Worm (Caenorhabditis elegans) whole organism, late embryonic: ENCODE data around the gene fbxa-199.

ENCODE experiments used
- Y22D7AL.16 ChIP-seq: sonication (generic microtip); optimal IDR thresholded peaks from 2 replicates; lab custom pipeline; 2016; ENCODE audit warnings: missing genetic modification characterization, missing compliant biosample characterization
- ama-1 ChIP-seq: fragments of 150-350 bp; optimal IDR thresholded peaks from 2 replicates; lab custom pipeline; 2014
- ceh-18 ChIP-seq: sonication (generic microtip); optimal IDR thresholded peaks from 2 replicates; lab custom pipeline; 2016; ENCODE audit warnings: missing genetic modification characterization, missing compliant biosample characterization
- ceh-9 ChIP-seq: sonication (generic microtip); optimal IDR thresholded peaks from 2 replicates; lab custom pipeline; 2016; ENCODE audit warnings: mild to moderate bottlenecking, missing genetic modification characterization, inconsistent platforms, missing compliant biosample characterization
- che-1 ChIP-seq: sonication (generic microtip); optimal IDR thresholded peaks from 2 replicates; lab custom pipeline; 2016; ENCODE audit warnings: mild to moderate bottlenecking, missing genetic modification characterization, missing compliant biosample characterization
- dve-1 ChIP-seq: sonication (generic microtip); optimal IDR thresholded peaks from 2 replicates; lab custom pipeline; 2017; ENCODE audit warnings: antibody characterized with exemption, mild to moderate bottlenecking, missing genetic modification characterization, missing compliant biosample characterization
- ets-4 ChIP-seq: sonication (generic microtip); optimal IDR thresholded peaks from 2 replicates; lab custom pipeline; 2016; ENCODE audit warnings: missing genetic modification characterization, missing compliant biosample characterization
- fkh-10 ChIP-seq: fragments of 150-350 bp; optimal IDR thresholded peaks from 2 replicates; lab custom pipeline; 2014; ENCODE audit warnings: missing biosample characterization, missing genetic modification reagents, missing genetic modification characterization
- mec-3 ChIP-seq: sonication (generic microtip); optimal IDR thresholded peaks from 2 replicates; lab custom pipeline; 2016; ENCODE audit warnings: borderline replicate concordance, missing genetic modification characterization, missing compliant biosample characterization
- odd-2 ChIP-seq: sonication (generic microtip); optimal IDR thresholded peaks from 2 replicates; lab custom pipeline; 2017; ENCODE audit warnings: antibody characterized with exemption, mild to moderate bottlenecking, missing genetic modification characterization, missing compliant biosample characterization
- pqm-1 ChIP-seq: sonication (generic microtip); optimal IDR thresholded peaks from 2 replicates; lab custom pipeline; 2016; ENCODE audit warnings: missing genetic modification characterization, missing compliant biosample characterization
- ref-2 ChIP-seq: sonication (generic microtip); optimal IDR thresholded peaks from 2 replicates; lab custom pipeline; 2016; ENCODE audit warnings: missing genetic modification characterization, missing compliant biosample characterization
- unc-42 ChIP-seq: sonication (generic microtip); optimal IDR thresholded peaks from 2 replicates; lab custom pipeline; 2016; ENCODE audit warnings: missing genotype, missing genetic modification characterization, missing compliant biosample characterization

DNA sequence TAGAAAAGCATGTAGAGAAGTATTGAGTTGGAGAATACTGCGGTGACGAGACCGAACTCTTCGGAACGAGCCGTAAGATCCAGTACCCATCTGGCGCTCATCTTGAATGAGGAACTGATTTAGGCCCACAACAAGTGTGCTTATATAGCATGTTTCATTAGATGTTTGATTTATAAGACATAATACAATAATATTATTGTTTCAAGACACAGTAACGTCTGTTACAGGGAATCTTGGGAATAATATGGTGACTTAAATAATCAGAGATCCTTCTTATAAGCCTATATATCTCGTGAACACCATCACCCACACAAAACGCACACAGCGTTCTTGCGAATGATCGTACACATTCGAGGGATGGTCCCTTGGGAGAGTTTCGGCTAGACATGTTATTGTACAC, 14.9 kb downstream of the fbxa-199 start, which contains the start of gene str-88:
- TF ChIP-seq ref-2 (no peak), mec-3 (tag; lab: Kevin White, UChicago) (no peak), che-1 (no peak), fkh-10 (GFP tag; lab: Kevin White, UChicago) (no peak), dve-1 (tag; lab: Kevin White, UChicago) (no peak), Y22D7AL.16 (tag; lab: Kevin White, UChicago) (no peak), ets-4 (tag; lab: Kevin White, UChicago) (no peak), ceh-18 (tag; lab: Kevin White, UChicago) (no peak), unc-42 (tag; lab: Kevin White, UChicago) (no peak), ceh-9 (tag; lab: Kevin White, UChicago) (no peak), ama-1 (lab: Kevin White, UChicago) (no peak), odd-2 (tag; lab: Kevin White, UChicago) (no peak), pqm-1 (tag; lab: Kevin White, UChicago) (no peak)
